Worm (Caenorhabditis elegans) whole organism, late embryonic: ENCODE measurements around the gene ZK470.1.

Experiments used
- K09A11.1 ChIP-seq: sonication (generic microtip); optimal IDR thresholded peaks from 2 replicates; lab custom pipeline; 2017; ENCODE audit warnings: antibody characterized with exemption, mild to moderate bottlenecking, missing genetic modification characterization, missing compliant biosample characterization; ENCODE audit not compliant: insufficient read depth
- T23F11.4 ChIP-seq: fragments of 200-800 bp; sonication (Bioruptor generic); optimal IDR thresholded peaks from 2 replicates; lab custom pipeline; 2018; ENCODE audit warnings: mild to moderate bottlenecking, missing genetic modification characterization, missing compliant biosample characterization
- ahr-1 ChIP-seq: sonication (generic microtip); optimal IDR thresholded peaks from 2 replicates; lab custom pipeline; 2016; ENCODE audit warnings: missing genetic modification characterization, missing compliant biosample characterization
- ama-1 ChIP-seq: fragments of 150-350 bp; optimal IDR thresholded peaks from 2 replicates; lab custom pipeline; 2014
- ceh-18 ChIP-seq: sonication (generic microtip); optimal IDR thresholded peaks from 2 replicates; lab custom pipeline; 2016; ENCODE audit warnings: missing genetic modification characterization, missing compliant biosample characterization
- ceh-19 ChIP-seq: fragments of 200-800 bp; sonication (Bioruptor generic); optimal IDR thresholded peaks from 2 replicates; lab custom pipeline; 2018; ENCODE audit warnings: mild to moderate bottlenecking, missing genetic modification characterization, missing compliant biosample characterization
- ceh-22 ChIP-seq: sonication (generic microtip); optimal IDR thresholded peaks from 2 replicates; lab custom pipeline; 2017; ENCODE audit warnings: missing biosample characterization, missing genetic modification characterization
- ceh-24 ChIP-seq: sonication (generic microtip); optimal IDR thresholded peaks from 2 replicates; lab custom pipeline; 2016; ENCODE audit warnings: mild to moderate bottlenecking, missing genetic modification characterization, missing compliant biosample characterization
- ceh-31 ChIP-seq: sonication (generic microtip); optimal IDR thresholded peaks from 2 replicates; lab custom pipeline; 2016; ENCODE audit warnings: missing genetic modification characterization, missing compliant biosample characterization
- ceh-34 ChIP-seq: sonication (generic microtip); optimal IDR thresholded peaks from 2 replicates; lab custom pipeline; 2016; ENCODE audit warnings: mild to moderate bottlenecking, missing genetic modification characterization, missing compliant biosample characterization
- ceh-48 ChIP-seq: sonication (generic microtip); optimal IDR thresholded peaks from 2 replicates; lab custom pipeline; 2016; ENCODE audit warnings: missing genetic modification characterization, inconsistent platforms, missing compliant biosample characterization
- ceh-6 ChIP-seq: fragments of 200-800 bp; sonication (Bioruptor generic); optimal IDR thresholded peaks from 2 replicates; lab custom pipeline; 2018; ENCODE audit warnings: mild to moderate bottlenecking, missing genetic modification characterization, missing compliant biosample characterization
- ceh-9 ChIP-seq: sonication (generic microtip); optimal IDR thresholded peaks from 2 replicates; lab custom pipeline; 2016; ENCODE audit warnings: mild to moderate bottlenecking, missing genetic modification characterization, inconsistent platforms, missing compliant biosample characterization
- che-1 ChIP-seq: sonication (generic microtip); optimal IDR thresholded peaks from 2 replicates; lab custom pipeline; 2016; ENCODE audit warnings: mild to moderate bottlenecking, missing genetic modification characterization, missing compliant biosample characterization
- elt-2 ChIP-seq: sonication (generic microtip); optimal IDR thresholded peaks from 2 replicates; lab custom pipeline; 2016; ENCODE audit warnings: missing genetic modification reagents, missing genetic modification characterization, missing compliant biosample characterization
- elt-4 ChIP-seq: sonication (generic microtip); optimal IDR thresholded peaks from 2 replicates; lab custom pipeline; 2016; ENCODE audit warnings: missing genetic modification characterization, missing compliant biosample characterization
- ets-4 ChIP-seq: sonication (generic microtip); optimal IDR thresholded peaks from 2 replicates; lab custom pipeline; 2016; ENCODE audit warnings: missing genetic modification characterization, missing compliant biosample characterization
- eyg-1 ChIP-seq: sonication (generic microtip); optimal IDR thresholded peaks from 2 replicates; lab custom pipeline; 2016; ENCODE audit warnings: missing genotype, missing genetic modification characterization, missing compliant biosample characterization
- fax-1 ChIP-seq: sonication (generic microtip); optimal IDR thresholded peaks from 2 replicates; lab custom pipeline; 2016; ENCODE audit warnings: missing genotype, missing genetic modification characterization, missing compliant biosample characterization
- fkh-10 ChIP-seq: fragments of 150-350 bp; optimal IDR thresholded peaks from 2 replicates; lab custom pipeline; 2014; ENCODE audit warnings: missing biosample characterization, missing genetic modification reagents, missing genetic modification characterization
- fkh-6 ChIP-seq: sonication (generic microtip); optimal IDR thresholded peaks from 2 replicates; lab custom pipeline; 2016; ENCODE audit warnings: missing genetic modification characterization, missing compliant biosample characterization
- gmeb-2 ChIP-seq: sonication (generic microtip); optimal IDR thresholded peaks from 2 replicates; lab custom pipeline; 2016; ENCODE audit warnings: missing genetic modification characterization, inconsistent platforms, missing compliant biosample characterization
- hlh-13 ChIP-seq: fragments of 200-800 bp; sonication (Bioruptor generic); optimal IDR thresholded peaks from 2 replicates; lab custom pipeline; 2018; ENCODE audit warnings: mild to moderate bottlenecking, missing genetic modification characterization, missing compliant biosample characterization
- hlh-15 ChIP-seq: sonication (generic microtip); optimal IDR thresholded peaks from 2 replicates; lab custom pipeline; 2016; ENCODE audit warnings: missing genetic modification characterization, missing compliant biosample characterization
- hlh-30 ChIP-seq: sonication (generic microtip); optimal IDR thresholded peaks from 2 replicates; lab custom pipeline; 2017; ENCODE audit warnings: antibody characterized with exemption, missing genetic modification characterization, missing compliant biosample characterization; ENCODE audit not compliant: insufficient read depth
- hlh-8 ChIP-seq: sonication (generic microtip); optimal IDR thresholded peaks from 2 replicates; lab custom pipeline; 2016; ENCODE audit warnings: missing genotype, missing genetic modification characterization, missing compliant biosample characterization
- lim-6 ChIP-seq: sonication (generic microtip); optimal IDR thresholded peaks from 2 replicates; lab custom pipeline; 2016; ENCODE audit warnings: missing genetic modification characterization, missing compliant biosample characterization
- lin-11 ChIP-seq: fragments of 200-800 bp; sonication (Bioruptor generic); optimal IDR thresholded peaks from 2 replicates; lab custom pipeline; 2018; ENCODE audit warnings: mild to moderate bottlenecking, missing genetic modification characterization, missing compliant biosample characterization
- madf-2 ChIP-seq: sonication (generic microtip); optimal IDR thresholded peaks from 2 replicates; lab custom pipeline; 2017; ENCODE audit warnings: missing genetic modification characterization, missing compliant biosample characterization
- nfya-1 ChIP-seq: sonication (generic microtip); optimal IDR thresholded peaks from 2 replicates; lab custom pipeline; 2017; ENCODE audit warnings: missing genetic modification characterization, mild to moderate bottlenecking, missing compliant biosample characterization, antibody characterized with exemption, moderate library complexity
- pat-9 ChIP-seq: fragments of 200-800 bp; sonication (Bioruptor generic); optimal IDR thresholded peaks from 2 replicates; lab custom pipeline; 2018; ENCODE audit warnings: mild to moderate bottlenecking, missing genetic modification characterization, moderate library complexity, missing compliant biosample characterization
- pha-4 ChIP-seq: fragments of 150-350 bp; optimal IDR thresholded peaks from 2 replicates; lab custom pipeline; 2018; ENCODE audit warnings: missing biosample characterization, missing genetic modification reagents, missing genetic modification characterization
- pqm-1 ChIP-seq: sonication (generic microtip); optimal IDR thresholded peaks from 2 replicates; lab custom pipeline; 2016; ENCODE audit warnings: missing genetic modification characterization, missing compliant biosample characterization
- ref-2 ChIP-seq: sonication (generic microtip); optimal IDR thresholded peaks from 2 replicates; lab custom pipeline; 2016; ENCODE audit warnings: missing genetic modification characterization, missing compliant biosample characterization
- rnt-1 ChIP-seq: sonication (generic microtip); optimal IDR thresholded peaks from 2 replicates; lab custom pipeline; 2016; ENCODE audit warnings: missing genetic modification characterization, missing compliant biosample characterization
- sox-2 ChIP-seq: fragments of 200-800 bp; sonication (Bioruptor generic); IDR thresholded peaks from 2 replicates; pipeline ENCODE4 v1.3.6; 2022; ENCODE audit warnings: missing genetic modification reagents, missing genetic modification characterization, missing compliant biosample characterization
- tbx-2 ChIP-seq: sonication (generic microtip); optimal IDR thresholded peaks from 2 replicates; lab custom pipeline; 2016; ENCODE audit warnings: missing genetic modification characterization, missing compliant biosample characterization
- tbx-7 ChIP-seq: sonication (generic microtip); optimal IDR thresholded peaks from 2 replicates; lab custom pipeline; 2016; ENCODE audit warnings: missing genotype, missing genetic modification characterization, missing compliant biosample characterization
- ttx-3 ChIP-seq: sonication (generic microtip); optimal IDR thresholded peaks from 2 replicates; lab custom pipeline; 2016; ENCODE audit warnings: missing genetic modification reagents, missing genetic modification characterization, missing compliant biosample characterization
- unc-3 ChIP-seq, 2 experiments: fragments of 200-800 bp in 1 of 2; sonication (Bioruptor generic) in 1 of 2; sonication (generic microtip) in 1 of 2; conservative IDR thresholded peaks in 1 of 2; optimal IDR thresholded peaks in 1 of 2; 2 replicates each; pipeline versions ENCODE4 v1.3.6 to Lab custom; 2016 to 2022; ENCODE audit warnings: missing compliant biosample characterization in 2 of 2, missing genetic modification characterization in 2 of 2, missing genetic modification reagents in 1 of 2
- unc-42 ChIP-seq: sonication (generic microtip); optimal IDR thresholded peaks from 2 replicates; lab custom pipeline; 2016; ENCODE audit warnings: missing genotype, missing genetic modification characterization, missing compliant biosample characterization
- ztf-16 ChIP-seq: sonication (generic microtip); optimal IDR thresholded peaks from 2 replicates; lab custom pipeline; 2017; ENCODE audit warnings: missing genetic modification characterization, missing compliant biosample characterization

The ZK470.1 gene

DNA sequence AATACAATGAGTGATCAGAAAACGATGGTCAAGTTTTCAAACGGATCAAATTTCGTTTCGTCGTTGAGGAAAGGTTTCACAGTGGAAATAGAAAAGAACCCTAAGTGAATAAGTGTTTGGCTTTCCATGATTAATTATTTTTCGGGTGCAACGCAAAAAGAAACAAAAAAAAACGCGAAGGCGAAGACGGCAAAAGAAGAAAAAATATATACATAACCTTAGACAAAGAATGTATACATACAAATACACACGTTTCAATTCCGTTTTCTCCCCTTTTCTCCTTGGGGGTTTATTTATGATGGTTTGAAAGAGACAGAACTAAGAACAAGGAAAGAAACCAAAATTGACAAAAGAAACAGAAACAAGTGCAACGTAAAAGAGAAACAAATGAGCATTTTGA, 1.6 kb upstream of the ZK470.1 start:
- TF ChIP-seq ahr-1 (tag; lab: Kevin White, UChicago), result no peak
- no peak for TF ChIP-seq ceh-9
- no peak for TF ChIP-seq ceh-31 (tag; lab: Kevin White, UChicago)
- TF ChIP-seq ztf-16 (tag; lab: Kevin White, UChicago), result no peak
- TF ChIP-seq ceh-18 (tag; lab: Kevin White, UChicago), result no peak
- TF ChIP-seq hlh-13 (GFP tag; lab: Kevin White, UChicago), result no peak
- no peak for TF ChIP-seq tbx-2 (tag; lab: Kevin White, UChicago)
- TF ChIP-seq lin-11 (tag; lab: Kevin White, UChicago), result no peak
- TF ChIP-seq sox-2 (GFP tag; lab: Robert Waterston, UW), result no peak
- no peak for TF ChIP-seq madf-2 (tag; lab: Kevin White, UChicago)
- no peak for TF ChIP-seq hlh-15 (tag; lab: Kevin White, UChicago)
- TF ChIP-seq ceh-22 (tag; lab: Kevin White, UChicago), result no peak
- TF ChIP-seq fax-1 (tag; lab: Kevin White, UChicago), result no peak
- no peak for TF ChIP-seq T23F11.4 (GFP tag; lab: Kevin White, UChicago)
- no peak for TF ChIP-seq lim-6 (tag; lab: Kevin White, UChicago)
- no peak for TF ChIP-seq fkh-6 (tag; lab: Kevin White, UChicago)
- no peak for TF ChIP-seq che-1 (tag; lab: Kevin White, UChicago)
- TF ChIP-seq pqm-1 (tag; lab: Kevin White, UChicago), result no peak
- no peak for TF ChIP-seq pat-9 (tag; lab: Kevin White, UChicago)
- TF ChIP-seq, all 69 proteins: peak for 0

- TF ChIP-seq fkh-10 (GFP tag; lab: Kevin White, UChicago) (no peak), elt-2 (tag; lab: Kevin White, UChicago) (no peak), hlh-8 (tag; lab: Kevin White, UChicago) (no peak), ets-4 (tag; lab: Kevin White, UChicago) (no peak), hlh-30 (tag; lab: Kevin White, UChicago) (no peak), ceh-6 (GFP tag; lab: Kevin White, UChicago) (no peak), gmeb-2 (no peak), ref-2 (tag; lab: Kevin White, UChicago) (no peak), fax-1 (tag; lab: Kevin White, UChicago) (no peak), ceh-48 (tag; lab: Kevin White, UChicago) (no peak)
- TF ChIP-seq, all 69 proteins: peak for 0
These were observed 3.7 kb downstream of the ZK470.1 start, which contains the start of gene ZK470.14 for ce11 chrX:4167150-4167549. Gene ZK470.14 (plus strand): TSS chrX:4167450.

- no peak for TF ChIP-seq T23F11.4 (GFP tag; lab: Kevin White, UChicago)
- no peak for TF ChIP-seq pha-4
- TF ChIP-seq sox-2 (GFP tag; lab: Robert Waterston, UW), result no peak
- no peak for TF ChIP-seq lin-11 (tag; lab: Kevin White, UChicago)
- TF ChIP-seq madf-2 (tag; lab: Kevin White, UChicago), result no peak
- TF ChIP-seq unc-42, result no peak
- TF ChIP-seq ama-1, result no peak
- TF ChIP-seq ceh-34 (tag; lab: Kevin White, UChicago), result no peak
These were observed 13.9 kb downstream of the ZK470.1 start, which contains the start of gene ZK470.6 for ce11 chrX:4177394-4177793. Gene ZK470.6 (minus strand): TSS chrX:4177494.

ce11 chrX:4186656-4187055, 23.2 kb downstream of the ZK470.1 start, which contains the start of gene mrp-6:
Gene mrp-6 (minus strand): TSS chrX:4186756.
- no peak for TF ChIP-seq hlh-30 (tag; lab: Kevin White, UChicago)
- no peak for TF ChIP-seq rnt-1 (tag; lab: Kevin White, UChicago)
- TF ChIP-seq elt-4, result no peak
- TF ChIP-seq T23F11.4 (GFP tag; lab: Kevin White, UChicago), result no peak
- no peak for TF ChIP-seq nfya-1
- TF ChIP-seq K09A11.1, result no peak
- no peak for TF ChIP-seq unc-42
- no peak for TF ChIP-seq ama-1
- no peak for TF ChIP-seq pqm-1 (tag; lab: Kevin White, UChicago)
- TF ChIP-seq unc-3 (GFP tag; conservative IDR thresholded peaks at IDR 0.05; lab: Robert Waterston, UW), result no peak
- TF ChIP-seq unc-3 (tag; optimal IDR thresholded peaks at IDR 0.05; lab: Kevin White, UChicago), result no peak
- no peak for TF ChIP-seq hlh-15 (tag; lab: Kevin White, UChicago)
- TF ChIP-seq ceh-6 (GFP tag; lab: Kevin White, UChicago), result no peak
- TF ChIP-seq eyg-1 (tag; lab: Kevin White, UChicago), result no peak
- no peak for TF ChIP-seq lim-6 (tag; lab: Kevin White, UChicago)
- no peak for TF ChIP-seq tbx-7
- no peak for TF ChIP-seq ttx-3 (tag; lab: Kevin White, UChicago)
- no peak for TF ChIP-seq elt-2 (tag; lab: Kevin White, UChicago)
- TF ChIP-seq ztf-16 (tag; lab: Kevin White, UChicago), result no peak
- no peak for TF ChIP-seq ceh-24 (tag; lab: Kevin White, UChicago)
- TF ChIP-seq ceh-19 (GFP tag; lab: Kevin White, UChicago), result no peak
- TF ChIP-seq, all 69 proteins: peak for 0
